Worm (Caenorhabditis elegans) whole organism, L3 larva: Measurements from ENCODE around the gene twk-7.
A peak's percentile ranks its signal among the peaks of the same experiment; 100 is the strongest.

Experiments used
- R02D3.7 ChIP-seq: fragments of 150-350 bp; optimal IDR thresholded peaks from 2 replicates; lab custom pipeline; 2014; ENCODE audit warnings: missing biosample characterization, missing genetic modification characterization
- ZK546.5 ChIP-seq: sonication (generic microtip); optimal IDR thresholded peaks from 2 replicates; lab custom pipeline; 2017; ENCODE audit warnings: missing biosample characterization, missing genetic modification characterization
- aly-2 ChIP-seq: fragments of 150-350 bp; optimal IDR thresholded peaks from 2 replicates; lab custom pipeline; 2014; ENCODE audit warnings: missing biosample characterization, missing genetic modification characterization
- ama-1 ChIP-seq: fragments of 150-350 bp; optimal IDR thresholded peaks from 2 replicates; lab custom pipeline; 2018
- ceh-28 ChIP-seq: fragments of 150-350 bp; optimal IDR thresholded peaks from 2 replicates; lab custom pipeline; 2014; ENCODE audit warnings: missing biosample characterization, missing genetic modification reagents, missing genetic modification characterization
- ceh-82 ChIP-seq: fragments of 150-350 bp; optimal IDR thresholded peaks from 2 replicates; lab custom pipeline; 2014; ENCODE audit warnings: missing biosample characterization, missing genetic modification characterization
- ceh-9 ChIP-seq: sonication (generic microtip); optimal IDR thresholded peaks from 2 replicates; lab custom pipeline; 2018; ENCODE audit warnings: missing biosample characterization, missing genetic modification characterization
- daf-12 ChIP-seq: fragments of 150-350 bp; optimal IDR thresholded peaks from 2 replicates; lab custom pipeline; 2014; ENCODE audit warnings: missing biosample characterization, missing genetic modification reagents, missing genetic modification characterization
- egl-5 ChIP-seq: fragments of 150-350 bp; optimal IDR thresholded peaks from 2 replicates; lab custom pipeline; 2017; ENCODE audit warnings: missing biosample characterization, missing genetic modification reagents, missing genetic modification characterization, inconsistent platforms
- elt-1 ChIP-seq: fragments of 150-350 bp; optimal IDR thresholded peaks from 2 replicates; lab custom pipeline; 2014; ENCODE audit warnings: missing biosample characterization, missing genetic modification characterization
- elt-2 ChIP-seq: sonication (generic microtip); optimal IDR thresholded peaks from 2 replicates; lab custom pipeline; 2016; ENCODE audit warnings: missing genetic modification reagents, mild to moderate bottlenecking, missing genetic modification characterization, missing compliant biosample characterization
- elt-3 ChIP-seq, 3 experiments: fragments of 150-350 bp in 1 of 3; sonication (generic microtip) in 2 of 3; optimal IDR thresholded peaks; 2 replicates in 2 of 3; 4 replicates in 1 of 3; lab custom pipeline; 2014 to 2017; ENCODE audit warnings: missing biosample characterization in 3 of 3, missing genetic modification characterization in 3 of 3
- eor-1 ChIP-seq, 2 experiments: fragments of 150-350 bp; optimal IDR thresholded peaks; 2 replicates each; lab custom pipeline; 2014 to 2018; ENCODE audit warnings: missing biosample characterization in 2 of 2, missing genetic modification characterization in 2 of 2
- fkh-10 ChIP-seq: sonication (generic microtip); optimal IDR thresholded peaks from 2 replicates; lab custom pipeline; 2017; ENCODE audit warnings: missing biosample characterization, missing genetic modification reagents, missing genetic modification characterization
- fkh-2 ChIP-seq: fragments of 150-350 bp; optimal IDR thresholded peaks from 2 replicates; lab custom pipeline; 2014; ENCODE audit warnings: missing biosample characterization, missing genetic modification reagents, missing genetic modification characterization
- fos-1 ChIP-seq: fragments of 150-350 bp; optimal IDR thresholded peaks from 2 replicates; lab custom pipeline; 2014; ENCODE audit warnings: missing biosample characterization, missing genetic modification characterization
- hmg-11 ChIP-seq: sonication (generic microtip); optimal IDR thresholded peaks from 2 replicates; lab custom pipeline; 2016; ENCODE audit warnings: missing genetic modification characterization, missing compliant biosample characterization
- jun-1 ChIP-seq: fragments of 150-350 bp; optimal IDR thresholded peaks from 2 replicates; lab custom pipeline; 2014; ENCODE audit warnings: missing biosample characterization, missing genetic modification reagents, missing genetic modification characterization
- lin-39 ChIP-seq: fragments of 150-350 bp; optimal IDR thresholded peaks from 2 replicates; lab custom pipeline; 2018; ENCODE audit warnings: missing biosample characterization, missing genetic modification reagents, missing genetic modification characterization
- lsy-12 ChIP-seq: sonication (generic microtip); optimal IDR thresholded peaks from 2 replicates; lab custom pipeline; 2016; ENCODE audit warnings: mild to moderate bottlenecking, missing genetic modification characterization, missing compliant biosample characterization
- mml-1 ChIP-seq: fragments of 150-350 bp; sonication (generic microtip); optimal IDR thresholded peaks from 3 replicates; lab custom pipeline; 2014; ENCODE audit warnings: missing biosample characterization, missing genetic modification characterization
- nhr-11 ChIP-seq: fragments of 150-350 bp; optimal IDR thresholded peaks from 2 replicates; lab custom pipeline; 2014; ENCODE audit warnings: missing biosample characterization, missing genetic modification characterization
- nhr-12 ChIP-seq: fragments of 150-350 bp; optimal IDR thresholded peaks from 2 replicates; lab custom pipeline; 2014; ENCODE audit warnings: missing biosample characterization, missing genetic modification characterization
- nhr-23 ChIP-seq: fragments of 150-350 bp; optimal IDR thresholded peaks from 2 replicates; lab custom pipeline; 2014; ENCODE audit warnings: missing biosample characterization, missing genetic modification reagents, missing genetic modification characterization
- nhr-237 ChIP-seq: fragments of 150-350 bp; optimal IDR thresholded peaks from 2 replicates; lab custom pipeline; 2014; ENCODE audit warnings: missing biosample characterization, missing genetic modification characterization
- nhr-25 ChIP-seq: sonication (generic microtip); optimal IDR thresholded peaks from 2 replicates; lab custom pipeline; 2017; ENCODE audit warnings: missing biosample characterization, missing genetic modification characterization
- nhr-28 ChIP-seq: fragments of 150-350 bp; optimal IDR thresholded peaks from 2 replicates; lab custom pipeline; 2014; ENCODE audit warnings: missing biosample characterization, missing genetic modification characterization
- nhr-67 ChIP-seq: fragments of 150-350 bp; optimal IDR thresholded peaks from 2 replicates; lab custom pipeline; 2014; ENCODE audit warnings: missing biosample characterization, missing genetic modification characterization
- nhr-76 ChIP-seq: fragments of 150-350 bp; sonication (generic microtip); optimal IDR thresholded peaks from 5 replicates; lab custom pipeline; 2014; ENCODE audit warnings: missing biosample characterization, missing genetic modification characterization
- nhr-77 ChIP-seq: fragments of 150-350 bp; optimal IDR thresholded peaks from 2 replicates; lab custom pipeline; 2014; ENCODE audit warnings: missing biosample characterization, missing genetic modification characterization
- pha-4 ChIP-seq: fragments of 150-350 bp; optimal IDR thresholded peaks from 2 replicates; lab custom pipeline; 2014; ENCODE audit warnings: missing biosample characterization, missing genetic modification reagents, missing genetic modification characterization
- skn-1 ChIP-seq: fragments of 150-350 bp; optimal IDR thresholded peaks from 2 replicates; lab custom pipeline; 2014; ENCODE audit warnings: missing biosample characterization, missing genetic modification characterization
- snpc-4 ChIP-seq: fragments of 150-350 bp; optimal IDR thresholded peaks from 2 replicates; lab custom pipeline; 2014; ENCODE audit warnings: missing biosample characterization, missing genetic modification characterization
- tbx-2 ChIP-seq: sonication (generic microtip); optimal IDR thresholded peaks from 2 replicates; lab custom pipeline; 2016; ENCODE audit warnings: mild to moderate bottlenecking, missing genetic modification characterization, missing compliant biosample characterization
- unc-39 ChIP-seq: sonication (generic microtip); optimal IDR thresholded peaks from 4 replicates; lab custom pipeline; 2017; ENCODE audit warnings: missing biosample characterization, missing genetic modification characterization
- zag-1 ChIP-seq: fragments of 150-350 bp; optimal IDR thresholded peaks from 2 replicates; lab custom pipeline; 2014; ENCODE audit warnings: missing biosample characterization, missing genetic modification characterization
- ztf-11 ChIP-seq: fragments of 150-350 bp; optimal IDR thresholded peaks from 2 replicates; lab custom pipeline; 2014; ENCODE audit warnings: missing biosample characterization, missing genetic modification characterization
- ztf-4 ChIP-seq: fragments of 150-350 bp; optimal IDR thresholded peaks from 2 replicates; lab custom pipeline; 2014; ENCODE audit warnings: missing biosample characterization, missing genetic modification characterization

The twk-7 gene

DNA sequence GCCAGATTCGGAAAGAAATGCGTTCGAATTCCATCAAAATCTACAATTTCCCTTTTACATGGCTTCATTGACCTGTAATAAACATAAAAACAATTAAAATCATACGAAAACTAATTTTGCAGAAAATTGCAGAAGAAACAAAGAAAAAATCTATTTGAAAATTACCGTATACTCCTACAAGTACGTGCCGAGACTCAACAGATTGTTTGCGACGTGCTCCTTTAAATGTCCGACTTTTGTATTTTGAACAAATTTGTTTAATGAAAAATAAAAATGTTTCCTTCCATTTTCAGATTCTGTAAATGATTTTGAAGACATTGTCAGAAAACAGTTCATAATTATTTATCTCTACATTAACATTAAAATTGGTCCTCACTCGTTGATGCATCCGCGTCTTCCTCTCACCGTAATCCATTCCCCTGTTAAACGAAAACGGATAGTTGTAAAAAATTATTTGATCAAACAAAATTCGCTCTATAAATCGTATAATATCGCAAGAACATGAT is 31.5 kb upstream of the twk-7 start, which contains the start of gene pgl-2:
pgl-2 (minus strand) TSS at position 456 of the 506 bp plus-strand sequence.
- TF ChIP-seq daf-12 (no peak), elt-3 (tag; optimal IDR thresholded peaks at IDR 0.05; lab: Kevin White, UChicago) (no peak), lsy-12 (tag; lab: Kevin White, UChicago) (no peak), R02D3.7 (tag; lab: Kevin White, UChicago) (no peak), nhr-25 (no peak), nhr-67 (tag; lab: Kevin White, UChicago) (no peak), elt-1 (tag; lab: Kevin White, UChicago) (no peak), unc-39 (tag; lab: Kevin White, UChicago) (no peak), eor-1 (tag; optimal IDR thresholded peaks at IDR 0.05; lab: Kevin White, UChicago) (no peak), zag-1 (tag; lab: Kevin White, UChicago) (no peak), hmg-11 (no peak), ceh-28 (tag; lab: Kevin White, UChicago) (no peak), nhr-28 (tag; lab: Kevin White, UChicago) (no peak), aly-2 (tag; lab: Kevin White, UChicago) (no peak), nhr-237 (no peak), snpc-4 (tag; lab: Kevin White, UChicago) (no peak), ama-1 (lab: Kevin White, UChicago) (no peak)

DNA sequence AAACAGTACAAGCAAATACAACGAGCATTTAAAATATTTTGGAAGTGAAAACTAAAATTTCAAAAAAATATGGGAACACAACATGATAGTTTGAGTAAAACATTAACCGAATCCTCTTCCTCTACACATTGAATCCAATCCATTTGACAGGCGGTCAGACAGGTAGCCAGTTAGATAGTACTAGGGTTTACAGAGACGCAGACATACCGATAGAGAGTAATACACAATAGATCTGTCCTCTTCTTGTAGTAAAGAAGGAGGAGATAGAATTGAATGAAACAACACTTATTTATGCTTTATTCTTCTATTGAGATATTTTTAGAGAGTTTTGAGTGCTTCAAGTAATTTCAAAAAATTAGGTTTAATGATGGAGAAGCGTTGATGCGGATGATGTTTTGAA is 25.2 kb upstream of the twk-7 start:
- TF ChIP-seq ama-1 (lab: Kevin White, UChicago): no peak
- TF ChIP-seq lin-39 (tag; lab: Kevin White, UChicago): no peak
- peak; percentile 9 for TF ChIP-seq nhr-25
- peak; percentile 19 for TF ChIP-seq hmg-11
- TF ChIP-seq, all 47 proteins: peak for 2

DNA sequence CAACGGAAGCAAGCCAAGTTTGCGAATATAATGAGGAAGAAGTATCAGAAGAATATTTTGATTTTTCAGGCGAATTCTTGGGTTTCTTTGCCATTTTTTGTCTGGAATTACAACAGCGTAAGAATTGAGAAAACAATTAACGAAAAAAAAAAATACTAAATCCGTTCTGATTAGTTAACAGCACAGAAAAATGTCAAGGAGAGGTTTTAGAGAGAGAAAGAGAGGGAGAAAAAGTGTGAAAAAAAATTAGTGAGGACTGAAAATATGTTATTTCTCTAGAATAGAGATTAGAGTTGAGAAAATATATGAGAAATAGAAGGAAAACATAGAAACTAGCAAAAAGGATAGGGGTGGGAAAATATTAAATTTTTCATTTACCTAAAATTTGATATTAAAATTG is 23.8 kb upstream of the twk-7 start, which contains the start of gene dpy-19:
dpy-19 (minus strand) TSS at position 101 of the 400 bp plus-strand sequence.
- no peak for TF ChIP-seq jun-1
- no peak for TF ChIP-seq unc-39 (tag; lab: Kevin White, UChicago)
- TF ChIP-seq ceh-28 (tag; lab: Kevin White, UChicago): no peak
- TF ChIP-seq nhr-77 (tag; lab: Kevin White, UChicago): no peak
- TF ChIP-seq R02D3.7 (tag; lab: Kevin White, UChicago): no peak
- no peak for TF ChIP-seq nhr-237
- no peak for TF ChIP-seq lin-39 (tag; lab: Kevin White, UChicago)
- TF ChIP-seq skn-1 (tag; lab: Kevin White, UChicago): no peak
- no peak for TF ChIP-seq snpc-4 (tag; lab: Kevin White, UChicago)
- TF ChIP-seq nhr-25: no peak
- no peak for TF ChIP-seq nhr-12 (tag; lab: Kevin White, UChicago)

DNA sequence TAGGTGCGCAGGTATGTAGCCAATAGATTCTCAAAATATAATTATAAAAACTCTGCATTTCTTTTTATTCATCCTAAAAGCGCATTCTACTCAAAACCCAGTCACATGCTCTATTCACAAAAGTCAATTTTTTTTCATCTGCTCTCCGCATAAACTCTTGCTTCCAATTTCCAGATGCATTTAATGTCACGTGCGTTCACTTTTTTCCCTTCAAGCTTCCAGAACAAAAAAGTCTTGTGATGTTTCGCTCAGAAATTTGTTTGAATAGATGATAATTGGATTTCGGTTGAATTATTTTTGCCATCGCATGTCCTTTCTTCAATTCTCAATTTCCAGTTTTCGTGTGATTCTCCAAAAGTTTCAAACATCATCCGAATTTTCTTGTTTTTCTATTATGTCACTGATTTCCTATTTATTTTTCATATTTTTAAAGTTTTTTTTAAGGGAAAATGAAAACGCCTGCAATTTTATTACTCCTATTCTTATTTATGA is 21.4 kb upstream of the twk-7 start, which contains the start of gene F22B7.1:
F22B7.1 (plus strand) TSS at position 442 of the 492 bp plus-strand sequence.
- no peak for TF ChIP-seq ztf-11 (tag; lab: Kevin White, UChicago)
- TF ChIP-seq nhr-23 (tag; lab: Kevin White, UChicago): no peak

DNA sequence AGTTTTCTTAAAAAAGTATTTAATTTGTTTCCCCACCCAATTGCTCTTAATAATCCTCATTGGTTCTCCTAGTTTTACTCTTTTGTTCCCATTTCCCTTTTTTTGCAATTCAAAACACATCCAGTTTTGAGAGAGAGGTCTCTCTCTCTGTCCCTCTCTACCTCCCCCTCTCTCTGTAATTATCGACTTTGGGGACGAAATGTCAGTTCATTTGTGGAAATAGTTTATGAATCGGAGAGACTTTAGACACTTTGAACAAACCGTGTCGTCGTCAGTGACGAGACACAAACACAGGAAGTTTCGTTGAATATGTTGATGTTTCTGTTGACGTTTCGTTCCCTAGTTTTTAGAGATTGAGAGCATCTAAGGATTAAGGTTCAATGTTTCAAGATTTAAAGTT is 19.6 kb upstream of the twk-7 start:
- peak; percentile 40 for TF ChIP-seq nhr-25
- TF ChIP-seq ztf-11 (tag; lab: Kevin White, UChicago): no peak
- TF ChIP-seq pha-4: no peak
- peak; percentile 41 for TF ChIP-seq nhr-23 (tag; lab: Kevin White, UChicago)
- TF ChIP-seq aly-2 (tag; lab: Kevin White, UChicago): no peak

DNA sequence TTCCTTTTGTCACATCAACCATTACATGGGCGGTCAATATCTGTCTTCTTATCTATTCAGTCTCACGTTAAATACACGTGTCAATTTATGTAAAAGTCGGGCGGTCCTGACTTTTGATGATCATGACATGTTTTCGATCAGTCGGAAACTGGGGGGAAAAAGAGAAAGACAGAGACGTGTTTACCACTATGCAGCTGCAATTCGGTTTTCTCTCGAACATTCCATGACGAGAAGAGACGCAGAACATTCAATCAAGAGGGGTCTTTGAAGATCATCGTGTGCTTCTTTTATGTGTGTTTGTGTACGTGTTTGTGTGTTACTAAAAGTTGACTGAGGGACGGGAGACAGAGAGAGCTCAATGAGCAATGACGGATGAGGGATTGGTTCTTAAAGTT is 14.8 kb upstream of the twk-7 start:
- peak; percentile 79 for TF ChIP-seq ceh-28 (tag; lab: Kevin White, UChicago)
- TF ChIP-seq ceh-9 (tag; lab: Kevin White, UChicago): no peak
- peak; percentile 80 for TF ChIP-seq skn-1 (tag; lab: Kevin White, UChicago)
- peak; percentile 98 for TF ChIP-seq elt-2 (tag; lab: Kevin White, UChicago)
- TF ChIP-seq elt-1 (tag; lab: Kevin White, UChicago): peak; percentile 85
- peak; percentile 89 for TF ChIP-seq lsy-12 (tag; lab: Kevin White, UChicago)
- TF ChIP-seq nhr-67 (tag; lab: Kevin White, UChicago): no peak
- peak; percentile 66 for TF ChIP-seq ztf-4 (tag; lab: Kevin White, UChicago)
- TF ChIP-seq fkh-10 (GFP tag; lab: Kevin White, UChicago): no peak
- TF ChIP-seq fkh-2 (tag; lab: Kevin White, UChicago): peak; percentile 25
- no peak for TF ChIP-seq nhr-237
- no peak for TF ChIP-seq nhr-12 (tag; lab: Kevin White, UChicago)
- TF ChIP-seq ceh-82 (tag; lab: Kevin White, UChicago): no peak
- TF ChIP-seq jun-1: peak; percentile 89
- peak; percentile 33 for TF ChIP-seq R02D3.7 (tag; lab: Kevin White, UChicago)
- peak; percentile 88 for TF ChIP-seq lin-39 (tag; lab: Kevin White, UChicago)
- TF ChIP-seq tbx-2: peak; percentile 88
- TF ChIP-seq zag-1 (tag; lab: Kevin White, UChicago): no peak
- TF ChIP-seq nhr-23 (tag; lab: Kevin White, UChicago): peak; percentile 96
- TF ChIP-seq egl-5 (tag; lab: Kevin White, UChicago): peak; percentile 99
- peak in 1 of 2 experiments; percentile 32 for TF ChIP-seq eor-1 (tag; optimal IDR thresholded peaks at IDR 0.05; lab: Kevin White, UChicago)
- no peak for TF ChIP-seq ztf-11 (tag; lab: Kevin White, UChicago)
- TF ChIP-seq nhr-11 (tag; lab: Kevin White, UChicago): peak; percentile 78
- no peak for TF ChIP-seq ZK546.5
- peak; percentile 46 for TF ChIP-seq nhr-76 (tag; lab: Kevin White, UChicago)
- TF ChIP-seq unc-39 (tag; lab: Kevin White, UChicago): no peak
- TF ChIP-seq hmg-11: peak; percentile 37
- peak in 1 of 3 experiments; percentile 90 for TF ChIP-seq elt-3 (tag; optimal IDR thresholded peaks at IDR 0.05; lab: Kevin White, UChicago)
- TF ChIP-seq mml-1 (tag; lab: Kevin White, UChicago): peak; percentile 79
- TF ChIP-seq ama-1 (lab: Kevin White, UChicago): peak; percentile 90
- peak; percentile 74 for TF ChIP-seq snpc-4 (tag; lab: Kevin White, UChicago)
- no peak for TF ChIP-seq fos-1 (tag; lab: Kevin White, UChicago)
